Worm (Caenorhabditis elegans) whole organism, L4 larva: ENCODE results near the gene K07E3.2.
A peak's percentile ranks its signal among the peaks of the same experiment; 100 is the strongest.

ENCODE experiments used
- F26F4.8 ChIP-seq: fragments of 200-800 bp; sonication (Bioruptor generic); conservative IDR thresholded peaks from 2 replicates; pipeline ENCODE4 v1.3.6; 2022; ENCODE audit warnings: missing genetic modification characterization, missing compliant biosample characterization
- F37D6.2 ChIP-seq: sonication (generic microtip); optimal IDR thresholded peaks from 2 replicates; lab custom pipeline; 2016; ENCODE audit warnings: mild to moderate bottlenecking, missing genetic modification characterization, missing compliant biosample characterization
- F49E8.2 ChIP-seq: sonication (generic microtip); optimal IDR thresholded peaks from 2 replicates; lab custom pipeline; 2016; ENCODE audit warnings: missing compliant biosample characterization, mild to moderate bottlenecking, missing genetic modification characterization, borderline replicate concordance
- T20F7.1 ChIP-seq: fragments of 200-800 bp; sonication (Bioruptor generic); optimal IDR thresholded peaks from 2 replicates; lab custom pipeline; 2018; ENCODE audit warnings: mild to moderate bottlenecking, missing genetic modification characterization, missing compliant biosample characterization
- Y105C5A.15 ChIP-seq: fragments of 200-800 bp; sonication (Bioruptor generic); IDR thresholded peaks from 2 replicates; pipeline ENCODE4 v1.3.6; 2022; ENCODE audit warnings: missing genetic modification characterization, missing compliant biosample characterization
- ZK337.2 ChIP-seq: fragments of 200-800 bp; sonication (Bioruptor generic); IDR thresholded peaks from 2 replicates; pipeline ENCODE4 v1.3.6; 2022; ENCODE audit warnings: missing genetic modification reagents, missing genetic modification characterization, missing compliant biosample characterization
- ZK546.5 ChIP-seq, 2 experiments: sonication (generic microtip); optimal IDR thresholded peaks; 2 replicates each; lab custom pipeline; 2017; ENCODE audit warnings: missing biosample characterization in 2 of 2, missing genetic modification characterization in 2 of 2
- aha-1 ChIP-seq: fragments of 150-350 bp; peaks from one replicate; lab custom pipeline; 2014; ENCODE audit warnings: missing biosample characterization, missing genetic modification characterization
- arid-1 ChIP-seq: fragments of 200-800 bp; sonication (Bioruptor generic); conservative IDR thresholded peaks from 2 replicates; pipeline ENCODE4 v1.3.6; 2022; ENCODE audit warnings: missing genetic modification reagents, missing genetic modification characterization, missing compliant biosample characterization
- ceh-28 ChIP-seq: fragments of 150-350 bp; optimal IDR thresholded peaks from 2 replicates; lab custom pipeline; 2014; ENCODE audit warnings: missing biosample characterization, missing genetic modification reagents, missing genetic modification characterization
- ceh-32 ChIP-seq: sonication (generic microtip); optimal IDR thresholded peaks from 2 replicates; lab custom pipeline; 2016; ENCODE audit warnings: mild to moderate bottlenecking, missing genetic modification characterization, missing compliant biosample characterization; ENCODE audit not compliant: poor library complexity
- ctbp-1 ChIP-seq: fragments of 200-800 bp; sonication (Bioruptor generic); IDR thresholded peaks from 2 replicates; pipeline ENCODE4 v1.3.6; 2022; ENCODE audit warnings: missing genetic modification reagents, missing genetic modification characterization, missing compliant biosample characterization
- daf-16 ChIP-seq, 3 experiments: sonication (generic microtip); optimal IDR thresholded peaks; 2 replicates each; lab custom pipeline; 2016 to 2017; ENCODE audit warnings: missing genetic modification characterization in 3 of 3, missing genetic modification reagents in 3 of 3, mild to moderate bottlenecking in 2 of 3, missing compliant biosample characterization in 2 of 3, missing biosample characterization in 1 of 3, moderate library complexity in 1 of 3
- daf-8 ChIP-seq: fragments of 200-800 bp; sonication (Bioruptor generic); IDR thresholded peaks from 2 replicates; pipeline ENCODE4 v1.3.6; 2022; ENCODE audit warnings: missing genetic modification characterization, missing compliant biosample characterization
- dmd-6 ChIP-seq: fragments of 200-800 bp; sonication (Bioruptor generic); IDR thresholded peaks from 2 replicates; pipeline ENCODE4 v1.3.6; 2022; ENCODE audit warnings: missing genetic modification reagents, missing genetic modification characterization, missing compliant biosample characterization
- dmd-8 ChIP-seq: fragments of 200-800 bp; sonication (Bioruptor generic); IDR thresholded peaks from 2 replicates; pipeline ENCODE4 v1.3.6; 2022; ENCODE audit warnings: missing genetic modification characterization, missing compliant biosample characterization
- dve-1 ChIP-seq: sonication (generic microtip); optimal IDR thresholded peaks from 2 replicates; lab custom pipeline; 2017; ENCODE audit warnings: antibody characterized with exemption, mild to moderate bottlenecking, missing genetic modification characterization, missing compliant biosample characterization; ENCODE audit not compliant: insufficient read depth
- fkh-10 ChIP-seq: fragments of 150-350 bp; optimal IDR thresholded peaks from 2 replicates; lab custom pipeline; 2014; ENCODE audit warnings: missing biosample characterization, missing genetic modification reagents, missing genetic modification characterization
- gei-8 ChIP-seq: fragments of 200-800 bp; sonication (Bioruptor generic); optimal IDR thresholded peaks from 2 replicates; lab custom pipeline; 2018; ENCODE audit warnings: mild to moderate bottlenecking, missing genetic modification characterization, missing compliant biosample characterization
- hlh-11 ChIP-seq: fragments of 200-800 bp; sonication (Bioruptor generic); optimal IDR thresholded peaks from 2 replicates; lab custom pipeline; 2018; ENCODE audit warnings: mild to moderate bottlenecking, missing genetic modification characterization, missing compliant biosample characterization
- hmg-1.1 ChIP-seq: fragments of 200-800 bp; sonication (Bioruptor generic); IDR thresholded peaks from 2 replicates; pipeline ENCODE4 v1.3.6; 2022; ENCODE audit warnings: missing genetic modification reagents, missing genetic modification characterization, missing compliant biosample characterization
- jun-1 ChIP-seq: fragments of 150-350 bp; optimal IDR thresholded peaks from 2 replicates; lab custom pipeline; 2014; ENCODE audit warnings: missing biosample characterization, missing genetic modification reagents, missing genetic modification characterization
- lin-1 ChIP-seq: fragments of 200-800 bp; sonication (Bioruptor generic); IDR thresholded peaks from 2 replicates; pipeline ENCODE4 v1.3.6; 2022; ENCODE audit warnings: missing genetic modification reagents, missing genetic modification characterization, missing compliant biosample characterization
- lin-13 ChIP-seq: fragments of 150-350 bp; optimal IDR thresholded peaks from 2 replicates; lab custom pipeline; 2014; ENCODE audit warnings: missing biosample characterization, missing genetic modification reagents, missing genetic modification characterization
- lin-15B ChIP-seq: fragments of 150-350 bp; sonication (generic microtip); optimal IDR thresholded peaks from 3 replicates; lab custom pipeline; 2014; ENCODE audit warnings: missing biosample characterization, missing genetic modification characterization
- lin-38 ChIP-seq: fragments of 200-800 bp; sonication (Bioruptor generic); IDR thresholded peaks from 2 replicates; pipeline ENCODE4 v1.3.6; 2022; ENCODE audit warnings: missing genetic modification reagents, missing genetic modification characterization, missing compliant biosample characterization
- lir-3 ChIP-seq: sonication (generic microtip); optimal IDR thresholded peaks from 2 replicates; lab custom pipeline; 2016; ENCODE audit warnings: mild to moderate bottlenecking, missing genetic modification characterization, missing compliant biosample characterization
- mdl-1 ChIP-seq, 2 experiments: fragments of 150-350 bp in 1 of 2; sonication (generic microtip) in 1 of 2; optimal IDR thresholded peaks; 2 replicates each; lab custom pipeline; 2014 to 2017; ENCODE audit warnings: missing biosample characterization in 2 of 2, missing genetic modification characterization in 2 of 2
- mep-1 ChIP-seq: fragments of 150-350 bp; sonication (generic microtip); optimal IDR thresholded peaks from 3 replicates; lab custom pipeline; 2014; ENCODE audit warnings: missing biosample characterization, missing genetic modification characterization
- mes-2 ChIP-seq: sonication (generic microtip); optimal IDR thresholded peaks from 2 replicates; lab custom pipeline; 2016; ENCODE audit warnings: missing genotype, mild to moderate bottlenecking, missing genetic modification characterization, missing compliant biosample characterization; ENCODE audit not compliant: poor library complexity, severe bottlenecking
- nhr-111 ChIP-seq: fragments of 200-800 bp; sonication (Bioruptor generic); optimal IDR thresholded peaks from 2 replicates; lab custom pipeline; 2018; ENCODE audit warnings: mild to moderate bottlenecking, missing genetic modification characterization, missing compliant biosample characterization
- nhr-237 ChIP-seq: sonication (generic microtip); optimal IDR thresholded peaks from 2 replicates; lab custom pipeline; 2017; ENCODE audit warnings: missing biosample characterization, missing genetic modification characterization
- nhr-28 ChIP-seq: fragments of 150-350 bp; optimal IDR thresholded peaks from 2 replicates; lab custom pipeline; 2014; ENCODE audit warnings: missing biosample characterization, missing genetic modification characterization
- nhr-41 ChIP-seq: fragments of 200-800 bp; sonication (Bioruptor generic); IDR thresholded peaks from 2 replicates; pipeline ENCODE4 v1.3.6; 2022; ENCODE audit warnings: missing genetic modification reagents, missing genetic modification characterization, missing compliant biosample characterization
- nhr-48 ChIP-seq: sonication (generic microtip); optimal IDR thresholded peaks from 2 replicates; lab custom pipeline; 2016; ENCODE audit warnings: mild to moderate bottlenecking, missing genetic modification characterization, missing compliant biosample characterization
- nhr-6 ChIP-seq: fragments of 150-350 bp; optimal IDR thresholded peaks from 2 replicates; lab custom pipeline; 2014; ENCODE audit warnings: missing biosample characterization, missing genetic modification characterization
- nhr-76 ChIP-seq: fragments of 150-350 bp; optimal IDR thresholded peaks from 2 replicates; lab custom pipeline; 2014; ENCODE audit warnings: missing biosample characterization, missing genetic modification characterization
- pha-4 ChIP-seq, 2 experiments: fragments of 150-350 bp in 1 of 2; fragments of 200-800 bp in 1 of 2; sonication (Bioruptor generic) in 1 of 2; IDR thresholded peaks in 1 of 2; optimal IDR thresholded peaks in 1 of 2; 2 replicates each; pipeline versions ENCODE4 v1.3.6 to Lab custom; 2014 to 2022; ENCODE audit warnings: missing genetic modification characterization in 2 of 2, missing genetic modification reagents in 2 of 2, missing biosample characterization in 1 of 2, missing compliant biosample characterization in 1 of 2
- pqm-1 ChIP-seq: sonication (generic microtip); optimal IDR thresholded peaks from 2 replicates; lab custom pipeline; 2017; ENCODE audit warnings: missing biosample characterization, missing genetic modification characterization
- sdz-12 ChIP-seq: fragments of 200-800 bp; sonication (Bioruptor generic); optimal IDR thresholded peaks from 2 replicates; lab custom pipeline; 2018; ENCODE audit warnings: mild to moderate bottlenecking, missing genetic modification characterization, missing compliant biosample characterization
- snpc-1.2 ChIP-seq: fragments of 200-800 bp; sonication (Bioruptor generic); IDR thresholded peaks from 2 replicates; pipeline ENCODE4 v1.3.6; 2022; ENCODE audit warnings: missing genetic modification reagents, missing genetic modification characterization, missing compliant biosample characterization
- snpc-4 ChIP-seq: fragments of 150-350 bp; optimal IDR thresholded peaks from 2 replicates; lab custom pipeline; 2014; ENCODE audit warnings: missing biosample characterization, missing genetic modification characterization
- tra-1 ChIP-seq: fragments of 200-800 bp; sonication (Bioruptor generic); IDR thresholded peaks from 2 replicates; pipeline ENCODE4 v1.3.6; 2022; ENCODE audit warnings: missing genetic modification reagents, missing genetic modification characterization, missing compliant biosample characterization
- unc-39 ChIP-seq: sonication (generic microtip); optimal IDR thresholded peaks from 2 replicates; lab custom pipeline; 2017; ENCODE audit warnings: missing biosample characterization, missing genetic modification characterization
- vab-7 ChIP-seq: fragments of 200-800 bp; sonication (Bioruptor generic); IDR thresholded peaks from 2 replicates; pipeline ENCODE4 v1.3.6; 2022; ENCODE audit warnings: missing genetic modification reagents, missing genetic modification characterization, missing compliant biosample characterization
- zip-2 ChIP-seq: fragments of 150-350 bp; optimal IDR thresholded peaks from 2 replicates; lab custom pipeline; 2014; ENCODE audit warnings: missing biosample characterization, missing genetic modification characterization
- ztf-7 ChIP-seq: fragments of 150-350 bp; optimal IDR thresholded peaks from 2 replicates; lab custom pipeline; 2014; ENCODE audit warnings: missing biosample characterization, missing genetic modification characterization

K07E3.2 gene

DNA sequence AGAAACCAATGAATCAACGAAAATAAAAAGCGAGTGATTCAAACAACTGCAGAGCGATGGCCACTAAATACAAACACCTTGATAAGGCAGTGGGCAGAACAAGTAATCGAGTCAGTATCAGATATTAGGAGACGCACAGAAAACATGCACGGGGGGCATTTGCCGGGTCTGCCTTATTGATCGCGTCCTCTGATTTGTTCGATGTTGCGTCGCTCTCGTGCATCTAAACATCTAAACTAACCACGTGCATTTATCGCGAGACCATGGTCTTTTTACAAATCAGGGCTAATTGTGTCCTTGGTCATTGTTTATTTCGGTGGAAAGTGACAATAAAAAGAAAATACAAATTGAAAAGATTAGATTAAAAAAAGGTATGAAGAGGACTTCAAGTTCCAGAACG lies 20.2 kb upstream of the K07E3.2 start, which contains the start of gene K07E3.4 (continued):
- peak; percentile 85 for TF ChIP-seq nhr-28 (tag; lab: Kevin White, UChicago)
- TF ChIP-seq unc-39 (tag; lab: Kevin White, UChicago): no peak
- no peak for TF ChIP-seq fkh-10 (GFP tag; lab: Kevin White, UChicago)
- TF ChIP-seq ceh-32 (tag; lab: Kevin White, UChicago): no peak
- no peak for TF ChIP-seq vab-7 (GFP tag; lab: Robert Waterston, UW)
- no peak for TF ChIP-seq sdz-12 (GFP tag; lab: Kevin White, UChicago)
- TF ChIP-seq pha-4 (GFP tag; IDR thresholded peaks at IDR 0.05; lab: Robert Waterston, UW): no peak
- no peak for TF ChIP-seq pha-4 (tag; optimal IDR thresholded peaks at IDR 0.05; lab: Kevin White, UChicago)
- TF ChIP-seq F26F4.8 (GFP tag; lab: Robert Waterston, UW): no peak
- peak; percentile 50 for TF ChIP-seq mes-2 (tag; lab: Kevin White, UChicago)
- TF ChIP-seq zip-2 (tag; lab: Kevin White, UChicago): no peak
- no peak for TF ChIP-seq Y105C5A.15
- TF ChIP-seq T20F7.1: peak; percentile 26
- no peak for TF ChIP-seq ztf-7 (tag; lab: Kevin White, UChicago)
- no peak for TF ChIP-seq jun-1
- TF ChIP-seq daf-8: no peak
- no peak for TF ChIP-seq ZK546.5 (tag; optimal IDR thresholded peaks at IDR 0.05; lab: Kevin White, UChicago)
- no peak for TF ChIP-seq nhr-41 (GFP tag; lab: Robert Waterston, UW)
- no peak for TF ChIP-seq snpc-4 (tag; lab: Kevin White, UChicago)
- no peak for TF ChIP-seq hmg-1.1
- no peak for TF ChIP-seq nhr-237 (tag; lab: Kevin White, UChicago)
- peak; percentile 43; the same call in 1 of the 2 replicates for TF ChIP-seq lin-1 (GFP tag; lab: Robert Waterston, UW)
- TF ChIP-seq pqm-1 (tag; lab: Kevin White, UChicago): peak; percentile 42
- TF ChIP-seq mdl-1 (tag; optimal IDR thresholded peaks at IDR 0.05; lab: Kevin White, UChicago): peak; percentile 67 to 91
- TF ChIP-seq lin-15B: no peak
- no peak for TF ChIP-seq nhr-111 (GFP tag; lab: Kevin White, UChicago)
- peak; percentile 51 for TF ChIP-seq gei-8 (GFP tag; lab: Kevin White, UChicago)
- TF ChIP-seq snpc-1.2 (GFP tag; lab: Robert Waterston, UW): no peak
- peak; percentile 82 for TF ChIP-seq mep-1 (tag; lab: Kevin White, UChicago)
- TF ChIP-seq lin-38 (GFP tag; lab: Robert Waterston, UW): no peak
- TF ChIP-seq arid-1 (GFP tag; lab: Robert Waterston, UW): no peak
- 0 out of 2 replicates have a peak, but pooled peaks have one; percentile 31 for TF ChIP-seq tra-1 (GFP tag; lab: Robert Waterston, UW)
- no peak for TF ChIP-seq ctbp-1 (GFP tag; lab: Robert Waterston, UW)
- no peak for TF ChIP-seq daf-16 (GFP tag; optimal IDR thresholded peaks at IDR 0.05; lab: Kevin White, UChicago)
- peak; percentile 86 for TF ChIP-seq daf-16 (tag; optimal IDR thresholded peaks at IDR 0.05; lab: Kevin White, UChicago)
- TF ChIP-seq ZK337.2: no peak
- peak; percentile 38 for TF ChIP-seq aha-1 (tag; lab: Kevin White, UChicago)
- TF ChIP-seq hlh-11: peak; percentile 86

DNA sequence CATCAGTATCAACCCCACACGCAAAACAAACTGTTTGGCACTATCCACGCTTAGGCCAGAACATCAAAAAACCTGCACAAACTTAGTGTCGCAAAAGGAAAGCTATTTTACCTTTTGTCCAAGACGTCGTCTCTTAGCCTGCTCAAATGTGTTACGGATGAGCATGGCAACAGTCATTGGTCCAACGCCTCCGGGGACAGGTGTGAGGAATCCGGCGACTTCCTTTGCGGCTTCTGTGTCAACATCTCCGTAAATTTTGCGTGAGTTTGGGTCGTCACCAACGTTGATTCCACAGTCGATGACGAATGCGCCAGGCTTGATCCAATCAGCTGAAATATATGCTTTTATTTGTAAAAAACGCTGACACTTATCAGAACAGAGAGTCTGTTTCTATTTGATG lies 19.4 kb upstream of the K07E3.2 start:
- TF ChIP-seq tra-1 (GFP tag; lab: Robert Waterston, UW): no peak
- TF ChIP-seq dmd-6: no peak
- no peak for TF ChIP-seq dve-1 (tag; lab: Kevin White, UChicago)
- TF ChIP-seq nhr-76 (tag; lab: Kevin White, UChicago): no peak
- peak; percentile 97 for TF ChIP-seq aha-1 (tag; lab: Kevin White, UChicago)
- TF ChIP-seq nhr-48 (tag; lab: Kevin White, UChicago): no peak
- TF ChIP-seq nhr-28 (tag; lab: Kevin White, UChicago): peak; percentile 16
- no peak for TF ChIP-seq daf-16 (GFP tag; optimal IDR thresholded peaks at IDR 0.05; lab: Kevin White, UChicago)
- TF ChIP-seq daf-16 (tag; optimal IDR thresholded peaks at IDR 0.05; lab: Kevin White, UChicago): peak; percentile 2
- TF ChIP-seq F49E8.2 (tag; lab: Kevin White, UChicago): no peak
- TF ChIP-seq hlh-11: no peak
- no peak for TF ChIP-seq F37D6.2 (tag; lab: Kevin White, UChicago)
- no peak for TF ChIP-seq nhr-6 (tag; lab: Kevin White, UChicago)
- TF ChIP-seq lir-3 (tag; lab: Kevin White, UChicago): no peak
- TF ChIP-seq ceh-28 (tag; lab: Kevin White, UChicago): no peak
- no peak for TF ChIP-seq dmd-8 (GFP tag; lab: Robert Waterston, UW)
- no peak for TF ChIP-seq lin-13 (GFP tag; lab: Kevin White, UChicago)
